Worm (Caenorhabditis elegans) whole organism, young adult: ENCODE results near the gene cdk-11.1.
A peak's percentile ranks its signal among the peaks of the same experiment; 100 is the strongest.

Experiments
- B0019.2 ChIP-seq: fragments of 200-800 bp; sonication (Bioruptor generic); conservative IDR thresholded peaks from 2 replicates; pipeline ENCODE4 v1.3.6; 2022; ENCODE audit warnings: missing genetic modification reagents, missing genetic modification characterization, missing compliant biosample characterization
- B0035.1 ChIP-seq: sonication (generic microtip); optimal IDR thresholded peaks from 2 replicates; lab custom pipeline; 2016; ENCODE audit warnings: missing genetic modification characterization, mild to moderate bottlenecking, missing compliant biosample characterization, missing genotype, missing genetic modification reagents
- B0261.1 ChIP-seq: sonication (generic microtip); optimal IDR thresholded peaks from 2 replicates; lab custom pipeline; 2016; ENCODE audit warnings: mild to moderate bottlenecking, missing genetic modification characterization, moderate library complexity, missing compliant biosample characterization
- C17E4.6 ChIP-seq: fragments of 200-800 bp; sonication (Bioruptor generic); IDR thresholded peaks from 2 replicates; pipeline ENCODE4 v1.3.6; 2022; ENCODE audit warnings: missing genetic modification reagents, missing genetic modification characterization, missing compliant biosample characterization
- F37B4.10 ChIP-seq: fragments of 200-800 bp; sonication (Bioruptor generic); IDR thresholded peaks from 2 replicates; pipeline ENCODE4 v1.3.6; 2022; ENCODE audit warnings: missing genetic modification characterization, missing compliant biosample characterization
- F49E8.2 ChIP-seq: sonication (generic microtip); optimal IDR thresholded peaks from 3 replicates; lab custom pipeline; 2017; ENCODE audit warnings: missing genetic modification characterization, mild to moderate bottlenecking, missing compliant biosample characterization, antibody characterized with exemption, moderate library complexity; ENCODE audit not compliant: insufficient read depth
- F55B11.4 ChIP-seq: sonication (generic microtip); optimal IDR thresholded peaks from 2 replicates; lab custom pipeline; 2016; ENCODE audit warnings: missing compliant biosample characterization, missing genetic modification characterization, borderline replicate concordance; ENCODE audit not compliant: insufficient read depth
- F57A8.1 ChIP-seq: fragments of 200-800 bp; sonication (Bioruptor generic); optimal IDR thresholded peaks from 2 replicates; lab custom pipeline; 2018; ENCODE audit warnings: mild to moderate bottlenecking, missing genetic modification characterization, moderate library complexity, missing compliant biosample characterization
- K11D2.4 ChIP-seq: fragments of 200-800 bp; sonication (Bioruptor generic); IDR thresholded peaks from 2 replicates; pipeline ENCODE4 v1.3.6; 2022; ENCODE audit warnings: missing genetic modification reagents, missing genetic modification characterization, missing compliant biosample characterization
- T07F8.4 ChIP-seq: sonication (generic microtip); optimal IDR thresholded peaks from 2 replicates; lab custom pipeline; 2016; ENCODE audit warnings: mild to moderate bottlenecking, missing genetic modification characterization, moderate library complexity, missing compliant biosample characterization
- Y53F4B.3 ChIP-seq: fragments of 200-800 bp; sonication (Bioruptor generic); IDR thresholded peaks from 2 replicates; pipeline ENCODE4 v1.3.6; 2022; ENCODE audit warnings: missing genetic modification reagents, missing genetic modification characterization, missing compliant biosample characterization
- Y53G8AR.9 ChIP-seq: fragments of 200-800 bp; sonication (Bioruptor generic); conservative IDR thresholded peaks from 2 replicates; pipeline ENCODE4 v1.3.6; 2022; ENCODE audit warnings: missing genetic modification reagents, missing genetic modification characterization, missing compliant biosample characterization
- Y79H2A.3 ChIP-seq: fragments of 200-800 bp; sonication (Bioruptor generic); conservative IDR thresholded peaks from 2 replicates; pipeline ENCODE4 v1.3.6; 2022; ENCODE audit warnings: missing genetic modification reagents, missing genetic modification characterization, missing compliant biosample characterization
- ama-1 ChIP-seq, 3 experiments: fragments of 150-350 bp in 1 of 3; sonication (generic microtip) in 2 of 3; optimal IDR thresholded peaks; 2 replicates each; lab custom pipeline; 2014 to 2018; ENCODE audit warnings: missing biosample characterization in 2 of 3, missing genetic modification characterization in 2 of 3, missing genetic modification reagents in 2 of 3
- cebp-1 ChIP-seq, 2 experiments: fragments of 200-800 bp in 1 of 2; sonication (Bioruptor generic) in 1 of 2; sonication (generic microtip) in 1 of 2; IDR thresholded peaks in 1 of 2; optimal IDR thresholded peaks in 1 of 2; 2 replicates each; pipeline versions ENCODE4 v1.3.6 to Lab custom; 2017 to 2022; ENCODE audit warnings: missing compliant biosample characterization in 2 of 2, missing genetic modification characterization in 2 of 2, mild to moderate bottlenecking in 1 of 2, missing genetic modification reagents in 1 of 2, moderate library complexity in 1 of 2
- ceh-100 ChIP-seq: fragments of 200-800 bp; sonication (Bioruptor generic); IDR thresholded peaks from 2 replicates; pipeline ENCODE4 v1.3.6; 2022; ENCODE audit warnings: missing genetic modification reagents, missing genetic modification characterization, missing compliant biosample characterization
- ceh-40 ChIP-seq: fragments of 200-800 bp; sonication (Bioruptor generic); IDR thresholded peaks from 2 replicates; pipeline ENCODE4 v1.3.6; 2022; ENCODE audit warnings: missing genetic modification characterization, missing compliant biosample characterization
- ceh-58 ChIP-seq: fragments of 200-800 bp; sonication (Bioruptor generic); IDR thresholded peaks from 2 replicates; pipeline ENCODE4 v1.3.6; 2022; ENCODE audit warnings: missing genetic modification characterization, missing compliant biosample characterization
- ceh-91 ChIP-seq: fragments of 200-800 bp; sonication (Bioruptor generic); IDR thresholded peaks from 2 replicates; pipeline ENCODE4 v1.3.6; 2022; ENCODE audit warnings: missing genetic modification reagents, missing genetic modification characterization, missing compliant biosample characterization
- dpl-1 ChIP-seq: fragments of 150-350 bp; optimal IDR thresholded peaks from 2 replicates; lab custom pipeline; 2014; ENCODE audit warnings: missing biosample characterization, missing genetic modification reagents, missing genetic modification characterization
- egl-18 ChIP-seq: fragments of 200-800 bp; sonication (Bioruptor generic); IDR thresholded peaks from 2 replicates; pipeline ENCODE4 v1.3.6; 2022; ENCODE audit warnings: missing genetic modification reagents, missing genetic modification characterization, missing compliant biosample characterization
- fkh-3 ChIP-seq: sonication (generic microtip); optimal IDR thresholded peaks from 2 replicates; lab custom pipeline; 2016; ENCODE audit warnings: mild to moderate bottlenecking, missing genetic modification characterization, missing compliant biosample characterization
- hlh-12 ChIP-seq: sonication (generic microtip); optimal IDR thresholded peaks from 2 replicates; lab custom pipeline; 2016; ENCODE audit warnings: missing genetic modification characterization, missing compliant biosample characterization
- hlh-26 ChIP-seq: fragments of 200-800 bp; sonication (Bioruptor generic); conservative IDR thresholded peaks from 2 replicates; pipeline ENCODE4 v1.3.6; 2022; ENCODE audit warnings: missing genetic modification reagents, missing genetic modification characterization, missing compliant biosample characterization
- hmg-1.2 ChIP-seq: fragments of 200-800 bp; sonication (Bioruptor generic); IDR thresholded peaks from 2 replicates; pipeline ENCODE4 v1.3.6; 2022; ENCODE audit warnings: missing genetic modification reagents, missing genetic modification characterization, missing compliant biosample characterization
- hrde-1 ChIP-seq: sonication (generic microtip); optimal IDR thresholded peaks from 2 replicates; lab custom pipeline; 2016; ENCODE audit warnings: missing genetic modification characterization, mild to moderate bottlenecking, missing compliant biosample characterization, moderate library complexity, missing genotype, missing genetic modification reagents, borderline replicate concordance
- lag-1 ChIP-seq: fragments of 200-800 bp; sonication (Bioruptor generic); IDR thresholded peaks from 2 replicates; pipeline ENCODE4 v1.3.6; 2022; ENCODE audit warnings: missing genetic modification reagents, missing genetic modification characterization, missing compliant biosample characterization
- let-607 ChIP-seq, 2 experiments: fragments of 200-800 bp in 1 of 2; sonication (Bioruptor generic) in 1 of 2; sonication (generic microtip) in 1 of 2; optimal IDR thresholded peaks; 2 replicates each; lab custom pipeline; 2016 to 2018; ENCODE audit warnings: mild to moderate bottlenecking in 2 of 2, missing compliant biosample characterization in 2 of 2, missing genetic modification characterization in 2 of 2, moderate library complexity in 2 of 2, missing genotype in 1 of 2
- lin-26 ChIP-seq: fragments of 200-800 bp; sonication (Bioruptor generic); IDR thresholded peaks from 2 replicates; pipeline ENCODE4 v1.3.6; 2022; ENCODE audit warnings: missing genetic modification reagents, missing genetic modification characterization, missing compliant biosample characterization
- madf-3 ChIP-seq: fragments of 200-800 bp; sonication (Bioruptor generic); IDR thresholded peaks from 2 replicates; pipeline ENCODE4 v1.3.6; 2022; ENCODE audit warnings: missing genetic modification reagents, missing genetic modification characterization, missing compliant biosample characterization
- madf-6 ChIP-seq: fragments of 200-800 bp; sonication (Bioruptor generic); IDR thresholded peaks from 2 replicates; pipeline ENCODE4 v1.3.6; 2022; ENCODE audit warnings: missing genetic modification reagents, missing genetic modification characterization, missing compliant biosample characterization
- mes-4 ChIP-seq: sonication (generic microtip); optimal IDR thresholded peaks from 2 replicates; lab custom pipeline; 2016; ENCODE audit warnings: missing genotype, missing genetic modification characterization, missing compliant biosample characterization
- nfya-1 ChIP-seq: sonication (generic microtip); optimal IDR thresholded peaks from 2 replicates; lab custom pipeline; 2017; ENCODE audit warnings: antibody characterized with exemption, missing compliant biosample characterization, missing genetic modification characterization, borderline replicate concordance; ENCODE audit not compliant: insufficient read depth
- nhr-90 ChIP-seq: sonication (generic microtip); optimal IDR thresholded peaks from 2 replicates; lab custom pipeline; 2016; ENCODE audit warnings: missing genotype, mild to moderate bottlenecking, missing genetic modification characterization, missing compliant biosample characterization
- pbrm-1 ChIP-seq: fragments of 200-800 bp; sonication (Bioruptor generic); IDR thresholded peaks from 2 replicates; pipeline ENCODE4 v1.3.6; 2022; ENCODE audit warnings: missing genetic modification reagents, missing genetic modification characterization, missing compliant biosample characterization
- repo-1 ChIP-seq: sonication (generic microtip); optimal IDR thresholded peaks from 2 replicates; lab custom pipeline; 2017; ENCODE audit warnings: mild to moderate bottlenecking, missing genetic modification characterization, missing compliant biosample characterization
- sdz-38 ChIP-seq: sonication (generic microtip); optimal IDR thresholded peaks from 2 replicates; lab custom pipeline; 2016; ENCODE audit warnings: missing genotype, missing genetic modification characterization, missing compliant biosample characterization
- snpc-4 ChIP-seq, 5 experiments: fragments of 150-350 bp in 1 of 5; sonication (generic microtip) in 4 of 5; optimal IDR thresholded peaks; 2 replicates each; lab custom pipeline; 2014 to 2018; ENCODE audit warnings: missing genetic modification characterization in 5 of 5, missing biosample characterization in 3 of 5, antibody characterized with exemption in 2 of 5, mild to moderate bottlenecking in 2 of 5, missing compliant biosample characterization in 2 of 5, missing genotype in 2 of 5, moderate library complexity in 2 of 5, missing genetic modification reagents in 1 of 5
- unc-62 ChIP-seq: fragments of 150-350 bp; optimal IDR thresholded peaks from 2 replicates; lab custom pipeline; 2014; ENCODE audit warnings: missing biosample characterization, missing genetic modification reagents, missing genetic modification characterization
- ztf-18 ChIP-seq: sonication (generic microtip); optimal IDR thresholded peaks from 2 replicates; lab custom pipeline; 2016; ENCODE audit warnings: missing genotype, mild to moderate bottlenecking, missing genetic modification characterization, missing compliant biosample characterization
- ztf-28 ChIP-seq: fragments of 200-800 bp; sonication (Bioruptor generic); IDR thresholded peaks from 2 replicates; pipeline ENCODE4 v1.3.6; 2022; ENCODE audit warnings: missing genetic modification reagents, missing genetic modification characterization, missing compliant biosample characterization
- ztf-3 ChIP-seq: fragments of 200-800 bp; sonication (Bioruptor generic); optimal IDR thresholded peaks from 2 replicates; lab custom pipeline; 2018; ENCODE audit warnings: mild to moderate bottlenecking, missing genetic modification characterization, missing compliant biosample characterization

cdk-11.1 gene

ce11 chrII:7663704-7664660 is 35.1 kb upstream of the cdk-11.1 start, which contains the start of the genes F18A1.7 and rpa-1 (continued):
- TF ChIP-seq lag-1 (GFP tag; lab: Robert Waterston, UW) (no peak), fkh-3 (tag; lab: Kevin White, UChicago) (no peak), Y53F4B.3 (GFP tag; lab: Robert Waterston, UW) (no peak), nhr-90 (tag; lab: Kevin White, UChicago) (no peak), egl-18 (GFP tag; lab: Robert Waterston, UW) (no peak), F37B4.10 (no peak), lin-26 (GFP tag; lab: Robert Waterston, UW) (no peak), repo-1 (tag; lab: Kevin White, UChicago) (no peak), B0261.1 (no peak), dpl-1 (GFP tag; lab: Kevin White, UChicago) (peak; percentile 91), F55B11.4 (tag; lab: Kevin White, UChicago) (no peak), nfya-1 (no peak), unc-62 (GFP tag; lab: Kevin White, UChicago) (no peak), ceh-91 (GFP tag; lab: Robert Waterston, UW) (peak; percentile 96), ztf-18 (tag; lab: Kevin White, UChicago) (no peak), ztf-3 (GFP tag; lab: Kevin White, UChicago) (no peak), let-607 (tag; optimal IDR thresholded peaks at IDR 0.05; lab: Kevin White, UChicago) (no peak), pbrm-1 (peak; percentile 43; the same call in 1 of the 2 replicates), Y79H2A.3 (no peak), B0035.1 (no peak), madf-6 (GFP tag; lab: Robert Waterston, UW) (peak; percentile 98), ceh-58 (GFP tag; lab: Robert Waterston, UW) (no peak), Y53G8AR.9 (GFP tag; lab: Robert Waterston, UW) (peak; percentile 67), hlh-26 (GFP tag; lab: Robert Waterston, UW) (no peak), ceh-100 (0 out of 2 replicates have a peak, but pooled peaks have one; percentile 11), C17E4.6 (GFP tag; lab: Robert Waterston, UW) (no peak), mes-4 (tag; lab: Kevin White, UChicago) (no peak), sdz-38 (tag; lab: Kevin White, UChicago) (no peak), hlh-12 (tag; lab: Kevin White, UChicago) (no peak), B0019.2 (peak; percentile 58), T07F8.4 (tag; lab: Kevin White, UChicago) (no peak), F57A8.1 (no peak), K11D2.4 (GFP tag; lab: Robert Waterston, UW) (no peak)
- TF ChIP-seq, all 124 proteins: peak for 33

ce11 chrII:7666338-7666737 is 32.7 kb upstream of the cdk-11.1 start:
- TF ChIP-seq ceh-40 (GFP tag; lab: Robert Waterston, UW), result no peak
- 0 out of 2 replicates have a peak, but pooled peaks have one; percentile 9 for TF ChIP-seq F37B4.10

- TF ChIP-seq ceh-100, result no peak
- TF ChIP-seq ama-1 (optimal IDR thresholded peaks at IDR 0.05; lab: Kevin White, UChicago), result no peak
- TF ChIP-seq ama-1 (GFP tag; optimal IDR thresholded peaks at IDR 0.05; lab: Kevin White, UChicago), result no peak
- TF ChIP-seq hrde-1 (tag; lab: Kevin White, UChicago), result peak; percentile 10
- no peak for TF ChIP-seq F49E8.2 (tag; lab: Kevin White, UChicago)
- 0 out of 2 replicates have a peak, but pooled peaks have one; percentile 19 for TF ChIP-seq madf-6 (GFP tag; lab: Robert Waterston, UW)
- TF ChIP-seq hmg-1.2, result peak; percentile 29; the same call in 1 of the 2 replicates
- no peak for TF ChIP-seq cebp-1 (GFP tag; IDR thresholded peaks at IDR 0.05; lab: Robert Waterston, UW)
- TF ChIP-seq cebp-1 (tag; optimal IDR thresholded peaks at IDR 0.05; lab: Kevin White, UChicago), result peak; percentile 20
- TF ChIP-seq hlh-12 (tag; lab: Kevin White, UChicago), result no peak
- TF ChIP-seq snpc-4 (GFP tag; optimal IDR thresholded peaks at IDR 0.05; lab: Kevin White, UChicago), result no peak
- TF ChIP-seq snpc-4 (tag; optimal IDR thresholded peaks at IDR 0.05; lab: Kevin White, UChicago), result no peak
- TF ChIP-seq madf-3 (GFP tag; lab: Robert Waterston, UW), result 0 out of 2 replicates have a peak, but pooled peaks have one; percentile 28
- TF ChIP-seq ztf-28 (GFP tag; lab: Robert Waterston, UW), result no peak
Observed at ce11 chrII:7666967-7667366, 32.1 kb upstream of the cdk-11.1 start, which contains the start of gene lir-2. TSS of gene lir-2 (plus strand) at chrII:7667267.
